Fruit fly (Drosophila melanogaster) whole organism, pupa: Measurements from ENCODE around the gene CG2310.

Experiments
- CG10348 ChIP-seq: fragments of 200-800 bp; sonication (Bioruptor generic); IDR thresholded peaks from 2 replicates; pipeline ENCODE4 v1.3.6; 2022; ENCODE audit warnings: missing biosample characterization, missing genetic modification characterization
- Pif1B ChIP-seq: fragments of 200-800 bp; sonication (Bioruptor generic); optimal IDR thresholded peaks from 3 replicates; lab custom pipeline; 2016; ENCODE audit warnings: missing biosample characterization, missing genetic modification characterization

- TF ChIP-seq Pif1B, result no peak
- TF ChIP-seq CG10348 (GFP tag; lab: Robert Waterston, UW), result no peak
These were observed 4.1 kb downstream of the CG2310 start, which contains the start of the genes CG2321 and CG2006 for dm6 chr3R:29489209-29489608.
